Worm (Caenorhabditis elegans) whole organism, L1 larva: ENCODE results near the gene phf-33.

Experiments
- ama-1 ChIP-seq: fragments of 150-350 bp; optimal IDR thresholded peaks from 2 replicates; lab custom pipeline; 2014
- blmp-1 ChIP-seq: fragments of 150-350 bp; optimal IDR thresholded peaks from 2 replicates; lab custom pipeline; 2014; ENCODE audit warnings: missing biosample characterization, missing genetic modification characterization
- ceh-82 ChIP-seq, 3 experiments: fragments of 150-350 bp in 1 of 3; sonication (generic microtip) in 2 of 3; optimal IDR thresholded peaks; 2 replicates each; lab custom pipeline; 2014 to 2017; ENCODE audit warnings: missing biosample characterization in 3 of 3, missing genetic modification characterization in 3 of 3
- ceh-88 ChIP-seq: fragments of 200-800 bp; sonication (Bioruptor generic); IDR thresholded peaks from 2 replicates; pipeline ENCODE4 v1.3.6; 2022; ENCODE audit warnings: missing genetic modification characterization, missing compliant biosample characterization
- fos-1 ChIP-seq: fragments of 150-350 bp; optimal IDR thresholded peaks from 2 replicates; lab custom pipeline; 2014; ENCODE audit warnings: missing biosample characterization, missing genetic modification characterization
- lin-35 ChIP-seq, 2 experiments: fragments of 150-350 bp; optimal IDR thresholded peaks; 2 replicates each; lab custom pipeline; 2014; ENCODE audit warnings: missing biosample characterization in 2 of 2, missing genetic modification characterization in 2 of 2, missing genetic modification reagents in 2 of 2
- mdl-1 ChIP-seq, 2 experiments: fragments of 150-350 bp; optimal IDR thresholded peaks; 2 replicates each; lab custom pipeline; 2014 to 2017; ENCODE audit warnings: missing biosample characterization in 2 of 2, missing genetic modification characterization in 2 of 2, inconsistent platforms in 1 of 2
- nhr-76 ChIP-seq: sonication (generic microtip); optimal IDR thresholded peaks from 2 replicates; lab custom pipeline; 2017; ENCODE audit warnings: missing biosample characterization, missing genetic modification characterization
- pqm-1 ChIP-seq: sonication (generic microtip); optimal IDR thresholded peaks from 3 replicates; lab custom pipeline; 2017; ENCODE audit warnings: missing biosample characterization, missing genetic modification characterization
- unc-30 ChIP-seq: sonication (generic microtip); optimal IDR thresholded peaks from 2 replicates; lab custom pipeline; 2017; ENCODE audit warnings: missing biosample characterization, missing genetic modification characterization
- unc-62 ChIP-seq: fragments of 150-350 bp; optimal IDR thresholded peaks from 2 replicates; lab custom pipeline; 2014; ENCODE audit warnings: missing biosample characterization, missing genetic modification reagents, missing genetic modification characterization

ce11 chrX:13325039-13325438 lies 46.3 kb upstream of the phf-33 start:
- TF ChIP-seq ceh-82 (tag; optimal IDR thresholded peaks at IDR 0.05; lab: Kevin White, UChicago): no peak
- no peak for TF ChIP-seq ama-1
- TF ChIP-seq lin-35 (GFP tag; optimal IDR thresholded peaks at IDR 0.05; lab: Kevin White, UChicago): no peak
- no peak for TF ChIP-seq fos-1 (tag; lab: Kevin White, UChicago)
- no peak for TF ChIP-seq pqm-1
- TF ChIP-seq ceh-88 (GFP tag; lab: Robert Waterston, UW): no peak
- TF ChIP-seq blmp-1 (tag; lab: Kevin White, UChicago): peak; percentile 56
- no peak for TF ChIP-seq mdl-1 (tag; optimal IDR thresholded peaks at IDR 0.05; lab: Kevin White, UChicago)
- no peak for TF ChIP-seq unc-30
- TF ChIP-seq unc-62 (GFP tag; lab: Kevin White, UChicago): no peak
- no peak for TF ChIP-seq nhr-76 (tag; lab: Kevin White, UChicago)
